Fruit fly (Drosophila melanogaster): ENCODE data around the gene Zmynd10.
A peak's percentile ranks its signal among the peaks of the same experiment; 100 is the strongest.

The Zmynd10 gene

dm6 chr3L:13006490-13006889 is 19.7 kb downstream of the Zmynd10 start, which contains the start of gene CG11263 (continued):
- TF ChIP-seq Opbp (GFP tag; IDR thresholded peaks at IDR 0.05; ENCODE audit: partially characterized antibody) (peak; percentile 86), CG16815 (GFP tag; optimal IDR thresholded peaks at IDR 0.05) (no peak), trem (tag; optimal IDR thresholded peaks at IDR 0.05) (peak; percentile 41), Poxn (GFP tag; IDR thresholded peaks at IDR 0.05) (no peak), CG14667 (GFP tag; IDR thresholded peaks at IDR 0.05) (peak; percentile 35; the same call in 1 of the 2 replicates), CG2678 (tag; optimal IDR thresholded peaks at IDR 0.05) (no peak), Nf-YA (GFP tag; IDR thresholded peaks at IDR 0.05) (no peak), vvl (GFP tag; IDR thresholded peaks at IDR 0.05) (peak; percentile 58; the same call in 1 of the 2 replicates), CG12155 (GFP tag; optimal IDR thresholded peaks at IDR 0.05) (peak; percentile 37), gt (GFP tag; IDR thresholded peaks at IDR 0.05) (no peak), gem (tag; optimal IDR thresholded peaks at IDR 0.05) (peak; percentile 64), pros (GFP tag; optimal IDR thresholded peaks at IDR 0.05) (no peak), CG7963 (GFP tag; IDR thresholded peaks at IDR 0.05; ENCODE audit: partially characterized antibody) (peak; percentile 93), HLHmδ (GFP tag; optimal IDR thresholded peaks at IDR 0.05) (no peak), Sox102F (GFP tag; optimal IDR thresholded peaks at IDR 0.05) (peak; percentile 46), zf30C (GFP tag; optimal IDR thresholded peaks at IDR 0.05) (peak; percentile 90), CG11696 (GFP tag; IDR thresholded peaks at IDR 0.05) (no peak), CG12071 (GFP tag; optimal IDR thresholded peaks at IDR 0.05) (no peak), lab (GFP tag; optimal IDR thresholded peaks at IDR 0.05) (no peak), HmgD (GFP tag; optimal IDR thresholded peaks at IDR 0.05) (peak; percentile 72), bowl (GFP tag; IDR thresholded peaks at IDR 0.05) (no peak), chm (GFP tag; IDR thresholded peaks at IDR 0.05) (no peak), CG4360 (GFP tag; IDR thresholded peaks at IDR 0.05) (no peak), jigr1 (GFP tag; IDR thresholded peaks at IDR 0.05) (no peak), CG12744 (GFP tag; optimal IDR thresholded peaks at IDR 0.05) (peak; percentile 11), CG15073 (GFP tag; optimal IDR thresholded peaks at IDR 0.05) (no peak), CG2889 (GFP tag; IDR thresholded peaks at IDR 0.05) (no peak), CG17385 (GFP tag; optimal IDR thresholded peaks at IDR 0.05) (no peak), CG17829 (tag; optimal IDR thresholded peaks at IDR 0.05) (peak; percentile 21), Mad (GFP tag; optimal IDR thresholded peaks at IDR 0.05) (peak; percentile 19), sisA (GFP tag; IDR thresholded peaks at IDR 0.05) (peak; percentile 68), p53 (GFP tag; optimal IDR thresholded peaks at IDR 0.05) (peak; percentile 29), cas (GFP tag; IDR thresholded peaks at IDR 0.05) (no peak), bigmax (GFP tag; optimal IDR thresholded peaks at IDR 0.05) (peak; percentile 54), jumu (GFP tag; optimal IDR thresholded peaks at IDR 0.05) (peak; percentile 34), knrl (GFP tag; IDR thresholded peaks at IDR 0.05; ENCODE audit: partially characterized antibody) (peak; percentile 79), en (GFP tag; optimal IDR thresholded peaks at IDR 0.05) (no peak), CG4730 (GFP tag; IDR thresholded peaks at IDR 0.05) (no peak), lbe (GFP tag; optimal IDR thresholded peaks at IDR 0.05) (no peak), Rx (GFP tag; IDR thresholded peaks at IDR 0.05) (no peak), CG4707 (GFP tag; optimal IDR thresholded peaks at IDR 0.05) (no peak), CG7839 (tag; optimal IDR thresholded peaks at IDR 0.05) (peak; percentile 57), zfh1 (GFP tag; IDR thresholded peaks at IDR 0.05) (peak; percentile 73; the same call in 2 of the 3 replicates), CG8765 (GFP tag; IDR thresholded peaks at IDR 0.05) (no peak), Side (GFP tag; optimal IDR thresholded peaks at IDR 0.05) (peak; percentile 66), sim (GFP tag; IDR thresholded peaks at IDR 0.05) (no peak), CG6683 (GFP tag; optimal IDR thresholded peaks at IDR 0.05) (peak; percentile 1), CG11456 (GFP tag; IDR thresholded peaks at IDR 0.05) (0 out of 3 replicates have a peak, but pooled peaks have one; percentile 60), otp (GFP tag; IDR thresholded peaks at IDR 0.05) (no peak), Deaf1 (tag; optimal IDR thresholded peaks at IDR 0.05) (no peak), row (GFP tag; IDR thresholded peaks at IDR 0.05) (peak; percentile 62), ewg (GFP tag; optimal IDR thresholded peaks at IDR 0.05) (no peak)
